Worm (Caenorhabditis elegans): Measurements from ENCODE around the gene Y19D2B.2.

Y19D2B.2 gene

DNA sequence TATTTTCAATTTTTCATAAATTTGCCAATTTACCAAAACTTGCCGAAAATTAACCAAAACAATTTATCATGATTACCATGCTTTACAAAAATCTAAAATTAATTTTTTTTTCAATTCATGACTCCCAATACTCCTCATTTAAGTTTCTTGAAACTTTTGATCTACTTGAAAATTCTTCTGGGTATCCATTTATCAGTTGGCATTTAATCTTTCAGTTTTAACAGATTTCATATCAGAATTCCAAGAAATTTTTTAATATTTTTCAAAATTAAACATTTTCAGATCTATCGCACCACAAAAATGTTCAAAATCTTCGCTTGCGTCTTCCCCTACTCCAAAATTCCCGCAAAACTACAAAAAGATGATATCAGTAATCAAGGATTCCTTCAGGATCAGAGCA, at the start of gene Y19D2B.2:
Gene Y19D2B.2, plus strand, starts transcription at position 301 of the 400 bp plus-strand sequence.
- TF ChIP-seq aha-1 (tag; optimal IDR thresholded peaks at IDR 0.05) (no peak), lsy-2 (tag; optimal IDR thresholded peaks at IDR 0.05) (no peak), ces-1 (GFP tag; optimal IDR thresholded peaks at IDR 0.05) (no peak), pag-3 (tag; optimal IDR thresholded peaks at IDR 0.05; ENCODE audit: borderline replicate concordance, insufficient read depth) (no peak), grh-1 (GFP tag; IDR thresholded peaks at IDR 0.05) (no peak), pax-3 (tag; optimal IDR thresholded peaks at IDR 0.05) (no peak), nhr-76 (tag; optimal IDR thresholded peaks at IDR 0.05) (no peak), C16A3.4 (tag; optimal IDR thresholded peaks at IDR 0.05) (no peak), C04F5.9 (tag; optimal IDR thresholded peaks at IDR 0.05) (no peak), hlh-4 (tag; optimal IDR thresholded peaks at IDR 0.05) (no peak), aly-2 (tag; optimal IDR thresholded peaks at IDR 0.05) (no peak), snpc-4 (tag; optimal IDR thresholded peaks at IDR 0.05) (no peak), ceh-82 (tag; optimal IDR thresholded peaks at IDR 0.05) (no peak), egl-13 (tag; optimal IDR thresholded peaks at IDR 0.05) (no peak), isw-1 (GFP tag; IDR thresholded peaks at IDR 0.05) (no peak), unc-98 (GFP tag; IDR thresholded peaks at IDR 0.05) (no peak), unc-86 (tag; optimal IDR thresholded peaks at IDR 0.05) (no peak), alr-1 (tag; optimal IDR thresholded peaks at IDR 0.05; ENCODE audit: borderline replicate concordance) (no peak), unc-62 (GFP tag; optimal IDR thresholded peaks at IDR 0.05) (no peak)

DNA sequence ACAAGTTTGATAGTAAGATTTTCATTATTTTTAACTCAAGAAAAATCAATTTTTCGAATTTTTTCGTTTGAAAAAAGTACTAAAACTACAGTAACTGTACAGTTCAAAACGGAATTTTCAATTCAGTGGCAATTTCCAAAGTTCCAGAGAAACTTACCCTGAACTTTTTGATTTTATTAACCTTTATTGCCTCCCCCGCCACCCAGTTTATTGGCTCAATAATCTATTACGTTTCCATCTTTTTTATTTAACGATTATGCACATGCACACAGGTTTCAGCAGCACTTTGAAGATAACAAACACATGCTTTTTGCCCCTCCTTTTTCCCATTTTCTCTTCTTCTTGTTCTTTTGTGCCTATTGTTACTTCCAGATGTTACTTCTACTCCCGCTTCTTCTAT, 43.4 kb upstream of the Y19D2B.2 start, which contains the start of gene lurp-1:
Gene lurp-1, plus strand, starts transcription at position 301 of the 400 bp plus-strand sequence.
- peak; percentile 69 for TF ChIP-seq dsc-1 (tag; optimal IDR thresholded peaks at IDR 0.05)
- TF ChIP-seq nhr-12 (tag; optimal IDR thresholded peaks at IDR 0.05): no peak

DNA sequence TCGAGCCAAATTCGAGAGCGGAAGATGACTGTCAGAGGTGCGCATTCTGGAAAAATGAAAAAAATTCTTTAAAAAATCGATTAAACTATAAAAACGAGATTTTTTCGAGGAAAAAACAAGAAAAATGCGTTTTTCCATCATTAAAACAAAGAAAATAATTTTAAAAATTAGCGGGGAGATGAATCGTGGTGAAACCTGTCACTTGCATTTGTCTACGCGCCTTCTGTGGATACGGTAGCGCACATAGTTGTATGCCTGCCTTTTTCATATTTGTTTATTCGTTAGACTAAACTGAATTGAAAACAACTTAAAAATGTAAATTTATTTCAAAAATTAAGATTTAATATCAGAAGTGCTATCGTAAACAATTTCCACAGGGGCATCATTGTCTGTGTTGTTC, 39.7 kb upstream of the Y19D2B.2 start, which contains the start of gene egg-3:
Gene egg-3, minus strand, starts transcription at position 46 of the 400 bp plus-strand sequence.
- TF ChIP-seq snpc-4 (tag; optimal IDR thresholded peaks at IDR 0.05): no peak
- no peak for TF ChIP-seq efl-1 (optimal IDR thresholded peaks at IDR 0.05)
- TF ChIP-seq efl-1 (GFP tag; optimal IDR thresholded peaks at IDR 0.05 in 1 of 2): no peak
- TF ChIP-seq hlh-4 (tag; optimal IDR thresholded peaks at IDR 0.05): no peak
- TF ChIP-seq ceh-90 (tag; optimal IDR thresholded peaks at IDR 0.05): no peak
- no peak for TF ChIP-seq jun-1 (tag; optimal IDR thresholded peaks at IDR 0.05)
- no peak for TF ChIP-seq isw-1 (GFP tag; IDR thresholded peaks at IDR 0.05)
- no peak for TF ChIP-seq efl-3 (GFP tag; optimal IDR thresholded peaks at IDR 0.05)
- TF ChIP-seq ztf-11 (tag; optimal IDR thresholded peaks at IDR 0.05): no peak
- TF ChIP-seq fos-1 (tag; optimal IDR thresholded peaks at IDR 0.05): no peak
- no peak for TF ChIP-seq grh-1 (GFP tag; IDR thresholded peaks at IDR 0.05)

DNA sequence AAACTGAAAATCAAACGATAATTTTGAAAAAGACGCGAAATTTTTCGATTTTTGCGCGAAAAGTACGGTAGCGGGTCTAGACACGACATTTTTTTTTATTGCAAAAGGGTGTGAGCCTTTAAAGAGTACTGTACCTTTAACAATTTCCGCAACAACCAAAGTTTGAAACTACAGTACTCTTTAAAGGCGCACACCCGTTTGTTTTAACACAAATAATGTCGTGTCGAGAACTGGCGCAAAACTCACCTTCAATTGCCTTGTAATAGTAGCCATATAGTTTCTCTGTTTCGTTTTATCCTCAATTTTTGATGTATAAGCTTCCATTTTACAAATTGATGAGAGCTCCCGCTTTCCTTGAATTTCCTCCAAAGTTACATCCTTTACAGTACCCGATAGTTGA, 38.8 kb upstream of the Y19D2B.2 start:
- TF ChIP-seq nhr-237 (tag; optimal IDR thresholded peaks at IDR 0.05) (no peak), hlh-4 (tag; optimal IDR thresholded peaks at IDR 0.05) (no peak), skn-1 (tag; optimal IDR thresholded peaks at IDR 0.05) (no peak), irx-1 (tag; optimal IDR thresholded peaks at IDR 0.05) (no peak), tbx-2 (tag; optimal IDR thresholded peaks at IDR 0.05) (no peak), ztf-11 (tag; optimal IDR thresholded peaks at IDR 0.05) (no peak), vab-15 (tag; optimal IDR thresholded peaks at IDR 0.05) (no peak), snpc-4 (tag; optimal IDR thresholded peaks at IDR 0.05) (no peak), aha-1 (tag; optimal IDR thresholded peaks at IDR 0.05) (no peak), ama-1 (optimal IDR thresholded peaks at IDR 0.05) (no peak)

DNA sequence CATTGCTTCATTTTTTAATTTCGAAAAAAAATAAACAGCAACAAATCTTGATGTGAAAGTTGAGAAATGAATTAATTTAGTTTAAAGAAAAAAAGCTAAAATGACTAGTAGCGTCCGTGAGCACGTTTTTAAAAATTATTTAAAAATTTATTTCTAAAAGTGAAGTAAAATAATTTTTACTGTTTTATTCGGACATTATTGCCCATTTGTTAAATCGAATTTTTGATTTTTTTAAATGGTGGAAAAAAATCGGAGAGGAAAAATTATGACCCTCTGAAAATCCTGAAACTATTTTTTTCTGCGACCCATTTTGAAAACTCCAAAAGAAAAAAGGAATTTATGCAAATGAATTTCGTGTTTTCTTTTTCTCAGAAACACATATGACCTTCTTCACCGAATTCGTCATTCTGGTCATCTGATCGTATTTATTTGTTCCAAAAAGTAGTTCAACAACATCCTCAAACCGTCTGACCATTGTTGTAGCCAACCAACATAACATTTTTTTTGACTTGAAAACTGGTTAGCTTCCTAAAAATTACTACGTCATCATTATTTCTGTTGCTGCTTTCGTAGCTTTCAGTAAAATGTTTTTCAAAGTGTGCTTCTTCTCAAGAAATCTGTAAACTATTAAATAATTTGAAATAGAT, 38.1 kb upstream of the Y19D2B.2 start, which contains the start of gene F44F4.3:
Gene F44F4.3, minus strand, starts transcription at position 51 of the 647 bp plus-strand sequence.
- peak; percentile 53 for TF ChIP-seq nhr-85 (tag)
- TF ChIP-seq mdl-1 (tag; optimal IDR thresholded peaks at IDR 0.05): no peak
- peak; percentile 12 for TF ChIP-seq blmp-1 (tag; optimal IDR thresholded peaks at IDR 0.05)
